Worm (Caenorhabditis elegans): Measurements from ENCODE around the gene C25E10.10.

- TF ChIP-seq nhr-12 (tag; optimal IDR thresholded peaks at IDR 0.05), result no peak
- TF ChIP-seq fos-1 (tag; optimal IDR thresholded peaks at IDR 0.05), result no peak
- TF ChIP-seq snpc-4 (tag; optimal IDR thresholded peaks at IDR 0.05), result no peak
- TF ChIP-seq lin-39 (tag; optimal IDR thresholded peaks at IDR 0.05), result no peak
- no peak for TF ChIP-seq ztf-11 (tag; optimal IDR thresholded peaks at IDR 0.05)
- no peak for TF ChIP-seq nhr-25 (tag; optimal IDR thresholded peaks at IDR 0.05)
Measured at ce11 chrV:9053969-9054368, 2.2 kb downstream of the C25E10.10 start, which contains the start of gene C25E10.8.

Measured in whole organism, L2 larva.